Worm (Caenorhabditis elegans): ENCODE measurements around the gene ZK1320.11.
A peak's percentile ranks its signal among the peaks of the same experiment; 100 is the strongest.

Gene ZK1320.11

ce11 chrII:9662797-9663196 is 4.6 kb upstream of the ZK1320.11 start, which contains the start of gene cyp-13A10:
Gene cyp-13A10 (minus strand): TSS chrII:9662884.
- no peak for TF ChIP-seq F23B12.7 (tag; optimal IDR thresholded peaks at IDR 0.05; ENCODE audit: insufficient read depth)
- TF ChIP-seq ztf-26 (tag; optimal IDR thresholded peaks at IDR 0.05) = no peak
- no peak for TF ChIP-seq bed-1 (GFP tag; IDR thresholded peaks at IDR 0.05)
- no peak for TF ChIP-seq zfh-2 (GFP tag; conservative IDR thresholded peaks at IDR 0.05)

DNA sequence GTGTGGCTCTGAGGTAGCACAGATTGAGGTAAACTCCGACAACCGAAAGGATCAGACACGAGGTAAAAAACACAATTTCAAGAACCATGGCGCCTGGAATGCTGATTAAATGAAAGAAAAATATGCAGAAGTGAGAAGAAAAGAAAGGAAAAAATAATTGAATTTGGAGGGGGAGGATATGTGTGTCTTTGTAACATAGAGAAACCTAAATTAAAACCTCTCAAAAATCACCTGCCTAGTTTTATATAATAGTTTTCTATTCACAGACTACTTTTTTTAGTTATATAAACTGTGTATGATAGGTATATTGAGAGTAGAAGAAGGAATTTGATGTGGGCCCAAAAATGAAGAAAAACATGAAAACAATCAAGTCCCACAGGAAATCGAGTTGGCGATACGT is 1.8 kb upstream of the ZK1320.11 start, which contains the start of gene ZK1320.5:
Gene ZK1320.5 (minus strand): TSS at position 101 of the 400 bp plus-strand sequence.
- TF ChIP-seq mes-4 (tag; optimal IDR thresholded peaks at IDR 0.05) = no peak
- TF ChIP-seq attf-6 (GFP tag; IDR thresholded peaks at IDR 0.05) = no peak
- TF ChIP-seq attf-5 (GFP tag; optimal IDR thresholded peaks at IDR 0.05) = no peak
- TF ChIP-seq akir-1 (GFP tag; optimal IDR thresholded peaks at IDR 0.05) = no peak
- TF ChIP-seq ztf-26 (tag; optimal IDR thresholded peaks at IDR 0.05) = no peak
- no peak for TF ChIP-seq lin-40 (tag; optimal IDR thresholded peaks at IDR 0.05)
- TF ChIP-seq lin-54 (GFP tag; optimal IDR thresholded peaks at IDR 0.05) = no peak

- TF ChIP-seq nhr-27 (tag; optimal IDR thresholded peaks at IDR 0.05) (no peak), fkh-3 (tag; optimal IDR thresholded peaks at IDR 0.05) (no peak), F37B4.10 (GFP tag; IDR thresholded peaks at IDR 0.05) (no peak), F57C9.4 (tag; optimal IDR thresholded peaks at IDR 0.05) (no peak), egl-18 (GFP tag; IDR thresholded peaks at IDR 0.05) (no peak), snpc-1.3 (tag; optimal IDR thresholded peaks at IDR 0.05; ENCODE audit: insufficient read depth) (no peak), nfya-2 (GFP tag; IDR thresholded peaks at IDR 0.05) (no peak), C17E4.6 (GFP tag; IDR thresholded peaks at IDR 0.05) (no peak), F22D6.2 (tag; optimal IDR thresholded peaks at IDR 0.05) (no peak), hlh-12 (tag; optimal IDR thresholded peaks at IDR 0.05) (no peak), attf-3 (GFP tag; conservative IDR thresholded peaks at IDR 0.05) (peak; percentile 95), nhr-90 (tag; optimal IDR thresholded peaks at IDR 0.05) (no peak), mcd-1 (GFP tag; IDR thresholded peaks at IDR 0.05) (no peak), C06A6.2 (GFP tag; conservative IDR thresholded peaks at IDR 0.05) (no peak), F10E7.11 (tag; optimal IDR thresholded peaks at IDR 0.05) (no peak), hmg-1.2 (GFP tag; IDR thresholded peaks at IDR 0.05) (peak; percentile 16; the same call in 1 of the 2 replicates), ama-1 (optimal IDR thresholded peaks at IDR 0.05) (no peak), ama-1 (GFP tag; optimal IDR thresholded peaks at IDR 0.05) (no peak), lsl-1 (GFP tag; optimal IDR thresholded peaks at IDR 0.05) (peak; percentile 73)
Observed at ce11 chrII:9668959-9669358, 1.5 kb downstream of the ZK1320.11 start, which contains the start of gene taf-8. Gene taf-8 (plus strand): TSS chrII:9669318.

DNA sequence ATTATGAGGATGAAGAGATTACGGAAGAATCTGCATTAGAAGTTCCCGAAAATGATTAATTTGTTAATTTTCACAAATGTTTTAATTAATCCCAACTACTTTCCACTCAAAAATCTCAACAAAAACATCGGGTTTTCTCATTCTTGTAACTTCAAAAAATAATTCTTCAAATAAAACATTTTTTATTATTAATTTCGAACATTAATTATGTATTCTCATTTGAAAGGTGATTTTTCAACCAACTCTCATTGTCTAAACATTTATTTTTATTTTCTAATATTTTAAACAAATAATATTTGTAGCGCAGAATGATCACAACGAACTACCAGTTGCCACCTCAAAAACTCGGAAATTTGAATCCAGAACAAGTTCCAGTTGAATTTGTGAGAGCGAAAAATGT is 3.9 kb downstream of the ZK1320.11 start, which contains the start of gene ZK1320.7:
Gene ZK1320.7 (plus strand): TSS at position 301 of the 400 bp plus-strand sequence.
- TF ChIP-seq atf-7 (tag; optimal IDR thresholded peaks at IDR 0.05) (no peak), hsf-1 (GFP tag; IDR thresholded peaks at IDR 0.05) (no peak), athp-1 (tag; optimal IDR thresholded peaks at IDR 0.05) (no peak), mel-28 (tag; optimal IDR thresholded peaks at IDR 0.05; ENCODE audit: borderline replicate concordance) (no peak), ZK185.1 (tag; optimal IDR thresholded peaks at IDR 0.05; ENCODE audit: poor library complexity, severe bottlenecking) (no peak), sptf-2 (GFP tag; optimal IDR thresholded peaks at IDR 0.05) (no peak), ztf-22 (GFP tag; optimal IDR thresholded peaks at IDR 0.05) (no peak)
